Worm (Caenorhabditis elegans): Measurements from ENCODE around the gene F13A2.3.

- TF ChIP-seq med-1 (GFP tag; optimal IDR thresholded peaks at IDR 0.05; ENCODE audit: insufficient read depth) (no peak), ref-1 (GFP tag; conservative IDR thresholded peaks at IDR 0.05) (no peak)
Observed at ce11 chrV:4398127-4398526, 2.0 kb upstream of the F13A2.3 start.

All from whole organism, midembryonic.